Worm (Caenorhabditis elegans) whole organism, L4 larva: Measurements from ENCODE around the gene F20B6.6.

Experiments
- F10B5.3 ChIP-seq: sonication (generic microtip); optimal IDR thresholded peaks from 2 replicates; lab custom pipeline; 2016; ENCODE audit warnings: mild to moderate bottlenecking, missing genetic modification characterization, missing compliant biosample characterization
- F26F4.8 ChIP-seq: fragments of 200-800 bp; sonication (Bioruptor generic); conservative IDR thresholded peaks from 2 replicates; pipeline ENCODE4 v1.3.6; 2022; ENCODE audit warnings: missing genetic modification characterization, missing compliant biosample characterization
- F37D6.2 ChIP-seq: sonication (generic microtip); optimal IDR thresholded peaks from 2 replicates; lab custom pipeline; 2016; ENCODE audit warnings: mild to moderate bottlenecking, missing genetic modification characterization, missing compliant biosample characterization
- F44E2.7 ChIP-seq: fragments of 200-800 bp; sonication (Bioruptor generic); IDR thresholded peaks from 2 replicates; pipeline ENCODE4 v2.1.2; 2022; ENCODE audit warnings: missing genetic modification characterization, missing compliant biosample characterization
- R02D3.7 ChIP-seq: fragments of 150-350 bp; sonication (generic microtip); optimal IDR thresholded peaks from 3 replicates; lab custom pipeline; 2014; ENCODE audit warnings: missing biosample characterization, missing genetic modification characterization
- T20F7.1 ChIP-seq: fragments of 200-800 bp; sonication (Bioruptor generic); optimal IDR thresholded peaks from 2 replicates; lab custom pipeline; 2018; ENCODE audit warnings: mild to moderate bottlenecking, missing genetic modification characterization, missing compliant biosample characterization
- Y5F2A.4 ChIP-seq: fragments of 200-800 bp; sonication (Bioruptor generic); optimal IDR thresholded peaks from 2 replicates; lab custom pipeline; 2018; ENCODE audit warnings: mild to moderate bottlenecking, missing genetic modification characterization, missing compliant biosample characterization
- Y75B8A.6 ChIP-seq: fragments of 200-800 bp; sonication (Bioruptor generic); IDR thresholded peaks from 2 replicates; pipeline ENCODE4 v1.3.6; 2022; ENCODE audit warnings: missing genetic modification reagents, missing genetic modification characterization, missing compliant biosample characterization
- ZK337.2 ChIP-seq: fragments of 200-800 bp; sonication (Bioruptor generic); IDR thresholded peaks from 2 replicates; pipeline ENCODE4 v1.3.6; 2022; ENCODE audit warnings: missing genetic modification reagents, missing genetic modification characterization, missing compliant biosample characterization
- aly-2 ChIP-seq: sonication (generic microtip); optimal IDR thresholded peaks from 2 replicates; lab custom pipeline; 2018; ENCODE audit warnings: missing biosample characterization, missing genetic modification characterization
- arid-1 ChIP-seq: fragments of 200-800 bp; sonication (Bioruptor generic); conservative IDR thresholded peaks from 2 replicates; pipeline ENCODE4 v1.3.6; 2022; ENCODE audit warnings: missing genetic modification reagents, missing genetic modification characterization, missing compliant biosample characterization
- ceh-20 ChIP-seq: fragments of 200-800 bp; sonication (Bioruptor generic); IDR thresholded peaks from 2 replicates; pipeline ENCODE4 v1.3.6; 2022; ENCODE audit warnings: missing genetic modification reagents, missing genetic modification characterization, missing compliant biosample characterization
- ceh-44 ChIP-seq: fragments of 200-800 bp; sonication (Bioruptor generic); IDR thresholded peaks from 2 replicates; pipeline ENCODE4 v1.3.6; 2022; ENCODE audit warnings: missing genetic modification reagents, missing genetic modification characterization, missing compliant biosample characterization
- ceh-62 ChIP-seq: sonication (generic microtip); optimal IDR thresholded peaks from 2 replicates; lab custom pipeline; 2017; ENCODE audit warnings: missing biosample characterization, missing genetic modification characterization
- ceh-82 ChIP-seq: sonication (generic microtip); optimal IDR thresholded peaks from 2 replicates; lab custom pipeline; 2017; ENCODE audit warnings: missing biosample characterization, missing genetic modification characterization
- ces-1 ChIP-seq: fragments of 150-350 bp; sonication (generic microtip); optimal IDR thresholded peaks from 4 replicates; lab custom pipeline; 2014; ENCODE audit warnings: missing biosample characterization, missing genetic modification reagents, missing genetic modification characterization
- ctbp-1 ChIP-seq: fragments of 200-800 bp; sonication (Bioruptor generic); IDR thresholded peaks from 2 replicates; pipeline ENCODE4 v1.3.6; 2022; ENCODE audit warnings: missing genetic modification reagents, missing genetic modification characterization, missing compliant biosample characterization
- dmd-8 ChIP-seq: fragments of 200-800 bp; sonication (Bioruptor generic); IDR thresholded peaks from 2 replicates; pipeline ENCODE4 v1.3.6; 2022; ENCODE audit warnings: missing genetic modification characterization, missing compliant biosample characterization
- dmd-9 ChIP-seq: fragments of 200-800 bp; sonication (Bioruptor generic); IDR thresholded peaks from 2 replicates; pipeline ENCODE4 v1.3.6; 2022; ENCODE audit warnings: missing genetic modification reagents, missing genetic modification characterization, missing compliant biosample characterization
- fkh-10 ChIP-seq: fragments of 150-350 bp; optimal IDR thresholded peaks from 2 replicates; lab custom pipeline; 2014; ENCODE audit warnings: missing biosample characterization, missing genetic modification reagents, missing genetic modification characterization
- gei-8 ChIP-seq: fragments of 200-800 bp; sonication (Bioruptor generic); optimal IDR thresholded peaks from 2 replicates; lab custom pipeline; 2018; ENCODE audit warnings: mild to moderate bottlenecking, missing genetic modification characterization, missing compliant biosample characterization
- hif-1 ChIP-seq, 2 experiments: sonication (generic microtip); optimal IDR thresholded peaks; 2 replicates each; lab custom pipeline; 2016 to 2017; ENCODE audit warnings: missing compliant biosample characterization in 2 of 2, missing genetic modification characterization in 2 of 2, missing genetic modification reagents in 2 of 2, missing genotype in 2 of 2, mild to moderate bottlenecking in 1 of 2
- hmg-1.1 ChIP-seq: fragments of 200-800 bp; sonication (Bioruptor generic); IDR thresholded peaks from 2 replicates; pipeline ENCODE4 v1.3.6; 2022; ENCODE audit warnings: missing genetic modification reagents, missing genetic modification characterization, missing compliant biosample characterization
- jun-1 ChIP-seq: fragments of 150-350 bp; optimal IDR thresholded peaks from 2 replicates; lab custom pipeline; 2014; ENCODE audit warnings: missing biosample characterization, missing genetic modification reagents, missing genetic modification characterization
- lim-7 ChIP-seq: fragments of 200-800 bp; sonication (Bioruptor generic); IDR thresholded peaks from 2 replicates; pipeline ENCODE4 v1.3.6; 2022; ENCODE audit warnings: missing genetic modification characterization, missing compliant biosample characterization
- lin-1 ChIP-seq: fragments of 200-800 bp; sonication (Bioruptor generic); IDR thresholded peaks from 2 replicates; pipeline ENCODE4 v1.3.6; 2022; ENCODE audit warnings: missing genetic modification reagents, missing genetic modification characterization, missing compliant biosample characterization
- lin-13 ChIP-seq: fragments of 150-350 bp; optimal IDR thresholded peaks from 2 replicates; lab custom pipeline; 2014; ENCODE audit warnings: missing biosample characterization, missing genetic modification reagents, missing genetic modification characterization
- lin-29 ChIP-seq: fragments of 200-800 bp; sonication (Bioruptor generic); IDR thresholded peaks from 2 replicates; pipeline ENCODE4 v1.3.6; 2022; ENCODE audit warnings: missing genetic modification reagents, missing genetic modification characterization, missing compliant biosample characterization
- lin-39 ChIP-seq: fragments of 150-350 bp; optimal IDR thresholded peaks from 2 replicates; lab custom pipeline; 2014; ENCODE audit warnings: missing biosample characterization, missing genetic modification reagents, missing genetic modification characterization
- mdt-29 ChIP-seq: fragments of 200-800 bp; sonication (Bioruptor generic); IDR thresholded peaks from 2 replicates; pipeline ENCODE4 v1.3.6; 2022; ENCODE audit warnings: missing genetic modification reagents, missing genetic modification characterization, missing compliant biosample characterization
- mep-1 ChIP-seq: fragments of 150-350 bp; sonication (generic microtip); optimal IDR thresholded peaks from 3 replicates; lab custom pipeline; 2014; ENCODE audit warnings: missing biosample characterization, missing genetic modification characterization
- mes-2 ChIP-seq: sonication (generic microtip); optimal IDR thresholded peaks from 2 replicates; lab custom pipeline; 2016; ENCODE audit warnings: missing genotype, mild to moderate bottlenecking, missing genetic modification characterization, missing compliant biosample characterization; ENCODE audit not compliant: poor library complexity, severe bottlenecking
- mxl-2 ChIP-seq: fragments of 200-800 bp; sonication (Bioruptor generic); conservative IDR thresholded peaks from 2 replicates; pipeline ENCODE4 v1.3.6; 2022; ENCODE audit warnings: missing genetic modification reagents, missing genetic modification characterization, missing compliant biosample characterization
- mxl-3 ChIP-seq: fragments of 200-800 bp; sonication (Bioruptor generic); optimal IDR thresholded peaks from 2 replicates; lab custom pipeline; 2018; ENCODE audit warnings: mild to moderate bottlenecking, missing genetic modification characterization, missing compliant biosample characterization
- nhr-10 ChIP-seq: fragments of 150-350 bp; optimal IDR thresholded peaks from 2 replicates; lab custom pipeline; 2014; ENCODE audit warnings: missing biosample characterization, missing genetic modification characterization
- nhr-11 ChIP-seq: fragments of 150-350 bp; optimal IDR thresholded peaks from 2 replicates; lab custom pipeline; 2014; ENCODE audit warnings: missing biosample characterization, missing genetic modification characterization
- nhr-111 ChIP-seq: fragments of 200-800 bp; sonication (Bioruptor generic); optimal IDR thresholded peaks from 2 replicates; lab custom pipeline; 2018; ENCODE audit warnings: mild to moderate bottlenecking, missing genetic modification characterization, missing compliant biosample characterization
- nhr-41 ChIP-seq: fragments of 200-800 bp; sonication (Bioruptor generic); IDR thresholded peaks from 2 replicates; pipeline ENCODE4 v1.3.6; 2022; ENCODE audit warnings: missing genetic modification reagents, missing genetic modification characterization, missing compliant biosample characterization
- nhr-42 ChIP-seq: fragments of 200-800 bp; sonication (Bioruptor generic); IDR thresholded peaks from 2 replicates; pipeline ENCODE4 v1.3.6; 2022; ENCODE audit warnings: missing genetic modification characterization, missing compliant biosample characterization
- saeg-2 ChIP-seq: fragments of 200-800 bp; sonication (Bioruptor generic); IDR thresholded peaks from 2 replicates; pipeline ENCODE4 v1.3.6; 2022; ENCODE audit warnings: missing genetic modification reagents, missing genetic modification characterization, missing compliant biosample characterization
- set-16 ChIP-seq: fragments of 200-800 bp; sonication (Bioruptor generic); IDR thresholded peaks from 2 replicates; pipeline ENCODE4 v1.3.6; 2022; ENCODE audit warnings: missing genetic modification reagents, missing genetic modification characterization, missing compliant biosample characterization
- spr-1 ChIP-seq: sonication (generic microtip); optimal IDR thresholded peaks from 2 replicates; lab custom pipeline; 2016; ENCODE audit warnings: mild to moderate bottlenecking, missing genetic modification characterization, missing compliant biosample characterization
- tag-97 ChIP-seq: fragments of 200-800 bp; sonication (Bioruptor generic); IDR thresholded peaks from 2 replicates; pipeline ENCODE4 v1.3.6; 2022; ENCODE audit warnings: missing genetic modification characterization, missing compliant biosample characterization
- unc-130 ChIP-seq: sonication (generic microtip); optimal IDR thresholded peaks from 2 replicates; lab custom pipeline; 2016; ENCODE audit warnings: missing genetic modification reagents, missing genetic modification characterization, missing compliant biosample characterization
- unc-39 ChIP-seq: sonication (generic microtip); optimal IDR thresholded peaks from 2 replicates; lab custom pipeline; 2017; ENCODE audit warnings: missing biosample characterization, missing genetic modification characterization
- vab-7 ChIP-seq: fragments of 200-800 bp; sonication (Bioruptor generic); IDR thresholded peaks from 2 replicates; pipeline ENCODE4 v1.3.6; 2022; ENCODE audit warnings: missing genetic modification reagents, missing genetic modification characterization, missing compliant biosample characterization
- zag-1 ChIP-seq: fragments of 150-350 bp; optimal IDR thresholded peaks from 2 replicates; lab custom pipeline; 2014; ENCODE audit warnings: missing biosample characterization, missing genetic modification characterization
- zfp-2 ChIP-seq: sonication (generic microtip); optimal IDR thresholded peaks from 2 replicates; lab custom pipeline; 2016; ENCODE audit warnings: mild to moderate bottlenecking, missing genetic modification characterization, missing compliant biosample characterization
- zip-2 ChIP-seq: fragments of 150-350 bp; optimal IDR thresholded peaks from 2 replicates; lab custom pipeline; 2014; ENCODE audit warnings: missing biosample characterization, missing genetic modification characterization
- ztf-7 ChIP-seq: fragments of 150-350 bp; optimal IDR thresholded peaks from 2 replicates; lab custom pipeline; 2014; ENCODE audit warnings: missing biosample characterization, missing genetic modification characterization

F20B6.6 gene

ce11 chrX:4190537-4191144 is 11.4 kb downstream of the F20B6.6 start, which contains the start of gene vha-12 (continued):
- no peak for TF ChIP-seq Y5F2A.4
- TF ChIP-seq nhr-42 (GFP tag; lab: Robert Waterston, UW): peak; percentile 66
- peak; percentile 68; the same call in 1 of the 2 replicates for TF ChIP-seq lin-1 (GFP tag; lab: Robert Waterston, UW)
- no peak for TF ChIP-seq ceh-62
- no peak for TF ChIP-seq ZK337.2 (GFP tag; lab: Robert Waterston, UW)
- peak; percentile 91 for TF ChIP-seq mes-2 (tag; lab: Kevin White, UChicago)
- no peak for TF ChIP-seq aly-2 (tag; lab: Kevin White, UChicago)
- TF ChIP-seq dmd-8 (GFP tag; lab: Robert Waterston, UW): 0 out of 2 replicates have a peak, but pooled peaks have one; percentile 43
- no peak for TF ChIP-seq mxl-2 (GFP tag; lab: Robert Waterston, UW)
- TF ChIP-seq F44E2.7 (GFP tag; lab: Robert Waterston, UW): no peak
- no peak for TF ChIP-seq F26F4.8 (GFP tag; lab: Robert Waterston, UW)
- TF ChIP-seq zag-1 (tag; lab: Kevin White, UChicago): no peak
- no peak for TF ChIP-seq R02D3.7 (tag; lab: Kevin White, UChicago)
- peak; percentile 61 for TF ChIP-seq ceh-20 (GFP tag; lab: Robert Waterston, UW)
- TF ChIP-seq mep-1 (tag; lab: Kevin White, UChicago): peak; percentile 96
- 0 out of 2 replicates have a peak, but pooled peaks have one; percentile 18 for TF ChIP-seq lim-7
- peak; percentile 55; the same call in 1 of the 2 replicates for TF ChIP-seq arid-1 (GFP tag; lab: Robert Waterston, UW)
- TF ChIP-seq jun-1 (tag; lab: Kevin White, UChicago): peak; percentile 80
- TF ChIP-seq zfp-2 (tag; lab: Kevin White, UChicago): peak; percentile 42
- TF ChIP-seq tag-97 (GFP tag; lab: Robert Waterston, UW): no peak
- no peak for TF ChIP-seq F10B5.3 (tag; lab: Kevin White, UChicago)
- TF ChIP-seq mdt-29 (GFP tag; lab: Robert Waterston, UW): no peak
- TF ChIP-seq spr-1 (tag; lab: Kevin White, UChicago): peak; percentile 70
- peak; percentile 65 for TF ChIP-seq ctbp-1 (GFP tag; lab: Robert Waterston, UW)
- no peak for TF ChIP-seq unc-130 (GFP tag; lab: Kevin White, UChicago)
- TF ChIP-seq vab-7: peak; percentile 20; the same call in 1 of the 2 replicates
- no peak for TF ChIP-seq nhr-111 (GFP tag; lab: Kevin White, UChicago)
- no peak for TF ChIP-seq gei-8
- no peak for TF ChIP-seq ceh-82 (tag; lab: Kevin White, UChicago)
- TF ChIP-seq nhr-11 (tag; lab: Kevin White, UChicago): peak; percentile 92
- peak; percentile 16 for TF ChIP-seq lin-39
- peak; percentile 73 for TF ChIP-seq nhr-10 (tag; lab: Kevin White, UChicago)
- peak; percentile 86 for TF ChIP-seq mxl-3 (GFP tag; lab: Kevin White, UChicago)
- peak; percentile 45 for TF ChIP-seq ces-1 (GFP tag; lab: Kevin White, UChicago)
- TF ChIP-seq lin-13 (GFP tag; lab: Kevin White, UChicago): peak; percentile 73
- TF ChIP-seq ztf-7 (tag; lab: Kevin White, UChicago): peak; percentile 35
- peak; percentile 53 for TF ChIP-seq zip-2
- TF ChIP-seq ceh-44 (GFP tag; lab: Robert Waterston, UW): no peak
- TF ChIP-seq hif-1 (tag; optimal IDR thresholded peaks at IDR 0.05; lab: Kevin White, UChicago): peak in 1 of 2 experiments; percentile 88
- peak; percentile 77 for TF ChIP-seq set-16
- peak; percentile 55; the same call in 1 of the 2 replicates for TF ChIP-seq dmd-9 (GFP tag; lab: Robert Waterston, UW)
- 0 out of 2 replicates have a peak, but pooled peaks have one; percentile 51 for TF ChIP-seq nhr-41 (GFP tag; lab: Robert Waterston, UW)
- TF ChIP-seq F37D6.2 (tag; lab: Kevin White, UChicago): peak; percentile 61
- 0 out of 2 replicates have a peak, but pooled peaks have one; percentile 27 for TF ChIP-seq Y75B8A.6 (GFP tag; lab: Robert Waterston, UW)
- TF ChIP-seq unc-39 (tag; lab: Kevin White, UChicago): no peak
- TF ChIP-seq saeg-2 (GFP tag; lab: Robert Waterston, UW): peak; percentile 71; the same call in 1 of the 2 replicates
- TF ChIP-seq hmg-1.1 (GFP tag; lab: Robert Waterston, UW): peak; percentile 95
- TF ChIP-seq fkh-10 (GFP tag; lab: Kevin White, UChicago): peak; percentile 43
- peak; percentile 78 for TF ChIP-seq T20F7.1 (GFP tag; lab: Kevin White, UChicago)
- 0 out of 2 replicates have a peak, but pooled peaks have one; percentile 10 for TF ChIP-seq lin-29 (GFP tag; lab: Robert Waterston, UW)
